Worm (Caenorhabditis elegans): ENCODE data around the gene grl-27.
"Not testable (repeated sequence)": the region's sequence is repeated elsewhere in the genome, so short reads cannot be mapped to it uniquely, and the experiment has no call there.

- not testable (repeated sequence) for TF ChIP-seq ceh-2 (tag; optimal IDR thresholded peaks at IDR 0.05); npax-4 (tag; optimal IDR thresholded peaks at IDR 0.05); pag-3 (tag; optimal IDR thresholded peaks at IDR 0.05; ENCODE audit: borderline replicate concordance); pqm-1 (tag; optimal IDR thresholded peaks at IDR 0.05); ama-1 (optimal IDR thresholded peaks at IDR 0.05)
These were observed 16.9 kb downstream of the grl-27 start, which contains the start of gene T24A6.1 for ce11 chrV:3558744-3559143.

Data from whole organism, late embryonic.